Worm (Caenorhabditis elegans): Measurements from ENCODE around the gene ins-19.

ins-19 gene

DNA sequence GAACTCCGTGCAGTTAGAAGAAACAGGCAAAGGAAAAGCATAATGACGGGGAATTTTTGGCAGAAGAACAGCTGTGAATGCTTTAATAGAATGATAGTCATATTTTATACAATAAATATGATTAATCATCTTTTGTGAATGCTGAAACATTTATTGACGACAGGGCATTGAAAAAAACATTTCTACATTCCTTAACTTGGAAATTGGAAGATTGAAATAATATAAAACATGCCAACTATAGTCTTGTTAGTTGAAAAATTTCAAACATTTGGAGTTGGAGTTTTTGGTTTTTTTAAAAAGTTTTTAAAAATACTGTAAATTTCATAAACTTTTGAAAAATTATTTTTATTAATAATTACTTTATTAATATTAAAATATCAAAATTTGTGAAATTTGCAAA is 29.4 kb downstream of the ins-19 start, which contains the start of gene Y25C1A.14:
Gene Y25C1A.14 (minus strand): TSS at position 101 of the 400 bp plus-strand sequence.
- no peak for TF ChIP-seq lin-39 (tag; optimal IDR thresholded peaks at IDR 0.05)
- no peak for TF ChIP-seq elt-1 (tag; optimal IDR thresholded peaks at IDR 0.05)

DNA sequence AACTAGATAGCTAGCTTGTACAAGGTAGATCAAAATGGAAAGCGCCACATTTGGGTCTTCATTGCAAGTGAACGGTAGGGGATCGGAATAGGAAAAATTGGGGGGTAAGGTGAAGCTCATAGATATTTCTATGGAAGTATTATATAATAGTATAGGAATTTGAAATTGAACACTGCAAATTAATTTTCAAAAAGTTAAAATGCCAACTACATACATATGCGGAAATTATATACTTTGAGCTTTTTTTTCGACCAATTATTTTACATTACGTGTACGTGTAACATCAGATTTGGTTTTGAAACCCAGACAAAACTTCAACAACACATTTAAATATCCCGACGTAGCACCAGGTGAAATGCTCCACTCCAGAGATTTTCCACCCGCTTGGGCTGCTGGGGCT is 30.2 kb downstream of the ins-19 start, which contains the start of gene srg-23:
Gene srg-23 (minus strand): TSS at position 101 of the 400 bp plus-strand sequence.
- TF ChIP-seq nfya-1 (tag; optimal IDR thresholded peaks at IDR 0.05; ENCODE audit: insufficient read depth), result no peak
- no peak for TF ChIP-seq ztf-4 (tag; optimal IDR thresholded peaks at IDR 0.05)
- no peak for TF ChIP-seq jun-1 (tag; optimal IDR thresholded peaks at IDR 0.05)
- no peak for TF ChIP-seq lin-39 (tag; optimal IDR thresholded peaks at IDR 0.05)
- TF ChIP-seq ceh-16 (tag; optimal IDR thresholded peaks at IDR 0.05), result no peak
- no peak for TF ChIP-seq elt-1 (tag; optimal IDR thresholded peaks at IDR 0.05)
- no peak for TF ChIP-seq ama-1 (optimal IDR thresholded peaks at IDR 0.05)
- no peak for TF ChIP-seq nhr-23 (tag; optimal IDR thresholded peaks at IDR 0.05)
- TF ChIP-seq eor-1 (tag; optimal IDR thresholded peaks at IDR 0.05), result no peak
- no peak for TF ChIP-seq nhr-11 (tag; optimal IDR thresholded peaks at IDR 0.05)
- TF ChIP-seq nhr-67 (tag; optimal IDR thresholded peaks at IDR 0.05), result no peak
- TF ChIP-seq egl-27 (tag; optimal IDR thresholded peaks at IDR 0.05), result no peak
- TF ChIP-seq R02D3.7 (tag; optimal IDR thresholded peaks at IDR 0.05), result no peak
- TF ChIP-seq snpc-4 (tag; optimal IDR thresholded peaks at IDR 0.05), result no peak
- TF ChIP-seq egl-5 (tag; optimal IDR thresholded peaks at IDR 0.05), result no peak

DNA sequence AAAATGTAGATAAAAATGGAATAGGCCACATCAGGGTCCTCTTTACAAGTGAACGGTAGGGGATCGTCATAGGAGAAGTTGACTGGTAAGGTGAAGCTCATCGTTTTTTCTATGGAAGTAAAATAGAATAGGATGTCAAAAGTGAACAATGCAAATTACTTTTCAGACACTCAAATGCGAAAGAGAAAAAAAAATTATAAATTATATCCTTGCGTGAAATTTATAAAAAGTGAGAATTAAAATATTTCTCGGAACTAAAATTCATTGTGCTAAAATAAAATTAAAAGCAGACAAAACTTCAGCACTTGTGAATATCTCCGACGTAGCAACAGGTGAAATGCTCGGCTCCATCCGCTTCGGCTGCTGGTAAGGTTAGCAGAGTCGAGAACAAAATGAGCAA is 32.9 kb downstream of the ins-19 start, which contains the start of gene srg-22:
Gene srg-22 (minus strand): TSS at position 101 of the 400 bp plus-strand sequence.
- no peak for TF ChIP-seq egl-5 (tag; optimal IDR thresholded peaks at IDR 0.05)

DNA sequence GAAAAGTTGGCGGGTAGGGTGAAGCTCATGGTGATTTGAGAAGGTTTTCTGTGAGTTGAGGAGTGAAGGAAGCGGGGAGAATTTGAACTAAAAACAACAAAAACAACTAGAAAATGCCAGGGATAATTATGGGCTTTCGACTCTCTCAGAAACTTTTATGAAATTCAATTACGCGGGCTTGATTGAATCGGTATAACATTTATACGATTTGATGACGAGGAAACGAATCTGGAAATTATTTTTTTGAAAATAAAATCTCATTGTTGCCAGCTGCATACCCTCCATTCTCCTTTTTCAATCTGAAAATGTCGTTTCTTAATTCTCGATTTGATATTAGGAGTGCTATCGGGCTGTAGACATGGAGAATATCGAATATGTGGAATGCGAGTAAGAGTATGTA is 35.0 kb downstream of the ins-19 start, which contains the start of gene srg-21:
Gene srg-21 (minus strand): TSS at position 101 of the 400 bp plus-strand sequence.
- no peak for TF ChIP-seq ceh-9 (tag; optimal IDR thresholded peaks at IDR 0.05)
- TF ChIP-seq R02D3.7 (tag; optimal IDR thresholded peaks at IDR 0.05), result no peak
- no peak for TF ChIP-seq daf-12 (tag; optimal IDR thresholded peaks at IDR 0.05)

DNA sequence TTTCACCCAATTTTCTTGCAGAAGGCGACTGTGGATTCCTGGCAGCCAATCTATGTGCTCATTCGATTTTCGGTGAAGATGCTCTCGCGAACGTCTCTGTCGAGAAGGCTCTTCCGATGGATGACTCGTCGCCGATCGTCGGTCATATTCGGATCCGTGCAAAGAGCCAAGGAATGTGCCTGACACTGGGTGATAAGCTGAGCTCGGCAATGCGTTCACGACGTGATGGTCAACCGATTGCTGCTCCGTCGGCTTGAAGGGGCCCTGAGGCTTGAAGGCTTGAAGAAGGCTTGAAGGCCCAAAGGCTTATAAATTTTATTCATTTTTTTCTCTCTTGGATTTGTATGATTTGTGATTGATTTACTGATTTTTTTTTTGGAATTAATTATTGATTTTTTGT is 39.1 kb downstream of the ins-19 start:
- TF ChIP-seq ceh-28 (tag; optimal IDR thresholded peaks at IDR 0.05) (no peak), pha-4 (tag; optimal IDR thresholded peaks at IDR 0.05) (no peak), lsy-12 (tag; optimal IDR thresholded peaks at IDR 0.05) (no peak), nhr-12 (tag; optimal IDR thresholded peaks at IDR 0.05) (no peak)

DNA sequence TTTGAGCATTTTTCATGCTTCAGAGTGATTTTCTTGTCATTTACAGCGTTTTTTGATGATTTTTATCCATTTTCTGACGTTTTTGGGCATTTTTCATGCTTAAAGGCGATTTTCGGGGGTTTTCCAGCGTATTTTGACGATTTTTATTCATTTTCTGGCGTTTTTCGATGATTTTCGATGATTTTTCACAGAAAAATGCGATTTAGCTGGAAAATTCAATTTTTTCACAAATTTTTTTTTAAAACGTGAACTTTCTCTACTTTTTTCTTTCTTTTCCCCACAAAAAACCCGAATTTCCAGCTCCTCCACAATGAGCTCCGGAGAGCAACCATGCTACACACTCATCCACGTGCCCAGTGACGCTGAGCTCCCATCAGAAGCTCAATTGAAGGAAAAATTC is 47.7 kb downstream of the ins-19 start, which contains the start of gene copb-1:
Gene copb-1 (plus strand): TSS at position 301 of the 400 bp plus-strand sequence.
- TF ChIP-seq ceh-16 (tag; optimal IDR thresholded peaks at IDR 0.05) (no peak), eor-1 (tag; optimal IDR thresholded peaks at IDR 0.05) (no peak), snpc-4 (tag; optimal IDR thresholded peaks at IDR 0.05) (no peak), R02D3.7 (tag; optimal IDR thresholded peaks at IDR 0.05) (no peak), nhr-12 (tag; optimal IDR thresholded peaks at IDR 0.05) (no peak), mdl-1 (tag; optimal IDR thresholded peaks at IDR 0.05) (no peak), ztf-4 (tag; optimal IDR thresholded peaks at IDR 0.05) (no peak), nfya-1 (tag; optimal IDR thresholded peaks at IDR 0.05; ENCODE audit: insufficient read depth) (no peak), fkh-10 (GFP tag; optimal IDR thresholded peaks at IDR 0.05) (no peak)

DNA sequence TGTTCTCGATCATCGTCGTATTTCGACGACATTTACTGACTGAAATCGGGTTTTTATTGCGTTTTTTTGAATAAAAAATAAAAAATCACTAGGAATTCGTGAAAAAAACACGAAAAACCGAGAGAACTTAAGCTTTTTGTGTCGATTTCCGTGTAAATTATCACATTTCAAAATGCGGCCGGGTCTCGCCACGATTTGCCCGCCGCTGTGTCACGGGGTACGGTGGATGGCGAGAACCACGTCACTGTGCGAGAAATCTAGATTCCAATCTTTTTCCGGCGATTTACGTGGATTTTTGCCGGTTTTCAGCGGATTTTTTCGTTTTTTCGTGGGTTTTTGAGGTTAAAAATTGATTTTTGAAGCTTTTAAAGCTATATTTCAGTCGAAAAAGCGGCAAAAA is 49.3 kb downstream of the ins-19 start, which contains the start of gene Y25C1A.8:
Gene Y25C1A.8 (minus strand): TSS at position 45 of the 400 bp plus-strand sequence.
- TF ChIP-seq fkh-2 (tag; optimal IDR thresholded peaks at IDR 0.05), result peak; percentile 35
- peak; percentile 71 for TF ChIP-seq elt-1 (tag; optimal IDR thresholded peaks at IDR 0.05)
- peak; percentile 76 for TF ChIP-seq lin-15B (tag; optimal IDR thresholded peaks at IDR 0.05)
- peak; percentile 95 for TF ChIP-seq nhr-43 (tag; optimal IDR thresholded peaks at IDR 0.05; ENCODE audit: poor library complexity, severe bottlenecking)
- peak; percentile 85 for TF ChIP-seq snpc-4 (tag; optimal IDR thresholded peaks at IDR 0.05)
- TF ChIP-seq R02D3.7 (tag; optimal IDR thresholded peaks at IDR 0.05), result peak; percentile 83
- no peak for TF ChIP-seq ceh-16 (tag; optimal IDR thresholded peaks at IDR 0.05)
- peak; percentile 86 for TF ChIP-seq ceh-28 (tag; optimal IDR thresholded peaks at IDR 0.05)
- no peak for TF ChIP-seq unc-39 (tag; optimal IDR thresholded peaks at IDR 0.05)
- TF ChIP-seq elt-2 (tag; optimal IDR thresholded peaks at IDR 0.05), result peak; percentile 75
- TF ChIP-seq ama-1 (optimal IDR thresholded peaks at IDR 0.05), result peak; percentile 20
- TF ChIP-seq nhr-76 (tag; optimal IDR thresholded peaks at IDR 0.05), result no peak
- TF ChIP-seq tbx-2 (tag; optimal IDR thresholded peaks at IDR 0.05), result peak; percentile 87
- no peak for TF ChIP-seq egl-27 (tag; optimal IDR thresholded peaks at IDR 0.05)
- TF ChIP-seq lin-39 (tag; optimal IDR thresholded peaks at IDR 0.05), result peak; percentile 89
- peak; percentile 96 for TF ChIP-seq nfya-1 (tag; optimal IDR thresholded peaks at IDR 0.05; ENCODE audit: insufficient read depth)
- TF ChIP-seq mml-1 (tag; optimal IDR thresholded peaks at IDR 0.05), result no peak
- no peak for TF ChIP-seq nhr-237 (tag; optimal IDR thresholded peaks at IDR 0.05)
- no peak for TF ChIP-seq zag-1 (tag; optimal IDR thresholded peaks at IDR 0.05)
- peak; percentile 82 for TF ChIP-seq aly-2 (tag; optimal IDR thresholded peaks at IDR 0.05)
- TF ChIP-seq nhr-67 (tag; optimal IDR thresholded peaks at IDR 0.05), result no peak
- TF ChIP-seq ztf-4 (tag; optimal IDR thresholded peaks at IDR 0.05), result no peak
- peak; percentile 89 for TF ChIP-seq nhr-23 (tag; optimal IDR thresholded peaks at IDR 0.05)
- peak; percentile 17 for TF ChIP-seq ZK546.5 (tag; optimal IDR thresholded peaks at IDR 0.05)
- TF ChIP-seq ztf-11 (tag; optimal IDR thresholded peaks at IDR 0.05), result no peak
- peak in 1 of 3 experiments; percentile 32 for TF ChIP-seq elt-3 (tag; optimal IDR thresholded peaks at IDR 0.05)
- TF ChIP-seq ceh-9 (tag; optimal IDR thresholded peaks at IDR 0.05), result no peak
- no peak for TF ChIP-seq sea-2 (GFP tag; optimal IDR thresholded peaks at IDR 0.05)
